Worm (Caenorhabditis elegans) whole organism, early embryonic: ENCODE data around the gene tbx-8.
A peak's percentile ranks its signal among the peaks of the same experiment; 100 is the strongest.

Experiments
- B0310.2 ChIP-seq: sonication (generic microtip); optimal IDR thresholded peaks from 2 replicates; lab custom pipeline; 2016; ENCODE audit warnings: mild to moderate bottlenecking, missing genetic modification characterization, missing compliant biosample characterization
- F13C5.2 ChIP-seq: sonication (generic microtip); optimal IDR thresholded peaks from 2 replicates; lab custom pipeline; 2017; ENCODE audit warnings: mild to moderate bottlenecking, missing genetic modification characterization, inconsistent platforms, missing compliant biosample characterization
- aly-1 ChIP-seq: sonication (generic microtip); optimal IDR thresholded peaks from 2 replicates; lab custom pipeline; 2016; ENCODE audit warnings: missing genetic modification characterization, missing compliant biosample characterization
- ama-1 ChIP-seq: fragments of 150-350 bp; optimal IDR thresholded peaks from 2 replicates; lab custom pipeline; 2014
- ceh-13 ChIP-seq: fragments of 200-800 bp; sonication (Bioruptor generic); optimal IDR thresholded peaks from 2 replicates; lab custom pipeline; 2018; ENCODE audit warnings: mild to moderate bottlenecking, missing genetic modification characterization, missing compliant biosample characterization
- ceh-36 ChIP-seq: sonication (generic microtip); optimal IDR thresholded peaks from 2 replicates; lab custom pipeline; 2016; ENCODE audit warnings: missing genetic modification characterization, inconsistent platforms, missing compliant biosample characterization
- ets-7 ChIP-seq: sonication (generic microtip); optimal IDR thresholded peaks from 2 replicates; lab custom pipeline; 2016; ENCODE audit warnings: missing genotype, missing genetic modification characterization, missing compliant biosample characterization
- flt-1 ChIP-seq: fragments of 200-800 bp; sonication (Bioruptor generic); IDR thresholded peaks from 2 replicates; pipeline ENCODE4 v1.3.6; 2022; ENCODE audit warnings: missing genetic modification characterization, missing compliant biosample characterization
- hmbx-1 ChIP-seq: sonication (generic microtip); optimal IDR thresholded peaks from 2 replicates; lab custom pipeline; 2016; ENCODE audit warnings: mild to moderate bottlenecking, missing genetic modification characterization, missing compliant biosample characterization
- hmg-4 ChIP-seq: fragments of 200-800 bp; sonication (Bioruptor generic); optimal IDR thresholded peaks from 2 replicates; lab custom pipeline; 2018; ENCODE audit warnings: mild to moderate bottlenecking, missing genetic modification characterization, missing compliant biosample characterization
- hnd-1 ChIP-seq: sonication (generic microtip); optimal IDR thresholded peaks from 2 replicates; lab custom pipeline; 2016; ENCODE audit warnings: missing genetic modification characterization, missing compliant biosample characterization
- pes-1 ChIP-seq: fragments of 200-800 bp; sonication (Bioruptor generic); IDR thresholded peaks from 2 replicates; pipeline ENCODE4 v1.3.6; 2022; ENCODE audit warnings: missing genetic modification reagents, missing genetic modification characterization, missing compliant biosample characterization
- scrt-1 ChIP-seq: fragments of 200-800 bp; sonication (Bioruptor generic); IDR thresholded peaks from 2 replicates; pipeline ENCODE4 v1.3.6; 2022; ENCODE audit warnings: missing genetic modification characterization, missing compliant biosample characterization
- sea-1 ChIP-seq: fragments of 200-800 bp; sonication (Bioruptor generic); conservative IDR thresholded peaks from 2 replicates; pipeline ENCODE4 v1.3.6; 2022; ENCODE audit warnings: missing genetic modification characterization, missing compliant biosample characterization
- tbx-11 ChIP-seq: fragments of 200-800 bp; sonication (Bioruptor generic); IDR thresholded peaks from 2 replicates; pipeline ENCODE4 v1.3.6; 2022; ENCODE audit warnings: missing genetic modification characterization, missing compliant biosample characterization
- tbx-37 ChIP-seq: fragments of 200-800 bp; sonication (Bioruptor generic); conservative IDR thresholded peaks from 2 replicates; pipeline ENCODE4 v1.3.6; 2022; ENCODE audit warnings: missing genetic modification reagents, missing genetic modification characterization, missing compliant biosample characterization
- tra-4 ChIP-seq: sonication (generic microtip); optimal IDR thresholded peaks from 2 replicates; lab custom pipeline; 2017; ENCODE audit warnings: missing genetic modification characterization, missing compliant biosample characterization

tbx-8 gene

ce11 chrIII:10318755-10319154 is 28.4 kb upstream of the tbx-8 start, which contains the start of gene unc-69:
unc-69 (plus strand) TSS chrIII:10318939.
- no peak for TF ChIP-seq tbx-37 (GFP tag; lab: Robert Waterston, UW)
- TF ChIP-seq scrt-1 (GFP tag; lab: Robert Waterston, UW) = no peak
- no peak for TF ChIP-seq ama-1
- no peak for TF ChIP-seq pes-1 (GFP tag; lab: Robert Waterston, UW)
- TF ChIP-seq hmbx-1 (tag; lab: Kevin White, UChicago) = no peak

- TF ChIP-seq ceh-36 (tag; lab: Kevin White, UChicago) (no peak), flt-1 (GFP tag; lab: Robert Waterston, UW) (no peak), hmbx-1 (tag; lab: Kevin White, UChicago) (no peak), ama-1 (no peak), pes-1 (GFP tag; lab: Robert Waterston, UW) (no peak), tbx-37 (GFP tag; lab: Robert Waterston, UW) (no peak), hnd-1 (tag; lab: Kevin White, UChicago) (no peak), tra-4 (tag; lab: Kevin White, UChicago) (no peak), B0310.2 (no peak), F13C5.2 (no peak), sea-1 (GFP tag; lab: Robert Waterston, UW) (no peak), hmg-4 (GFP tag; lab: Kevin White, UChicago) (no peak), scrt-1 (GFP tag; lab: Robert Waterston, UW) (no peak), tbx-11 (GFP tag; lab: Robert Waterston, UW) (no peak), ceh-13 (GFP tag; lab: Kevin White, UChicago) (no peak), ets-7 (no peak), aly-1 (tag; lab: Kevin White, UChicago) (no peak)
These were observed 26.4 kb upstream of the tbx-8 start, which contains the start of gene sas-7 for ce11 chrIII:10320788-10321187. sas-7 (plus strand) TSS chrIII:10321019.

- TF ChIP-seq ets-7 = no peak
- no peak for TF ChIP-seq ceh-36 (tag; lab: Kevin White, UChicago)
- TF ChIP-seq pes-1 (GFP tag; lab: Robert Waterston, UW) = no peak
- no peak for TF ChIP-seq B0310.2
These were observed 20.8 kb upstream of the tbx-8 start for ce11 chrIII:10326327-10326726.

ce11 chrIII:10328565-10329541 is 18.3 kb upstream of the tbx-8 start:
- no peak for TF ChIP-seq ama-1
- TF ChIP-seq tbx-11 (GFP tag; lab: Robert Waterston, UW) = no peak
- TF ChIP-seq hmbx-1 (tag; lab: Kevin White, UChicago) = no peak
- no peak for TF ChIP-seq ets-7
- no peak for TF ChIP-seq tra-4 (tag; lab: Kevin White, UChicago)
- TF ChIP-seq ceh-36 (tag; lab: Kevin White, UChicago) = no peak
- TF ChIP-seq pes-1 (GFP tag; lab: Robert Waterston, UW) = no peak
- no peak for TF ChIP-seq aly-1 (tag; lab: Kevin White, UChicago)
- 0 out of 2 replicates have a peak, but pooled peaks have one; percentile 15 for TF ChIP-seq scrt-1 (GFP tag; lab: Robert Waterston, UW)

ce11 chrIII:10329811-10330210 is 17.3 kb upstream of the tbx-8 start:
- TF ChIP-seq sea-1 (GFP tag; lab: Robert Waterston, UW) (no peak), ceh-13 (GFP tag; lab: Kevin White, UChicago) (no peak), hmbx-1 (tag; lab: Kevin White, UChicago) (no peak), B0310.2 (no peak), tbx-37 (GFP tag; lab: Robert Waterston, UW) (no peak), pes-1 (GFP tag; lab: Robert Waterston, UW) (no peak), F13C5.2 (no peak), scrt-1 (GFP tag; lab: Robert Waterston, UW) (no peak), ets-7 (no peak), tra-4 (tag; lab: Kevin White, UChicago) (no peak), tbx-11 (GFP tag; lab: Robert Waterston, UW) (no peak), flt-1 (GFP tag; lab: Robert Waterston, UW) (no peak), hmg-4 (GFP tag; lab: Kevin White, UChicago) (no peak), hnd-1 (tag; lab: Kevin White, UChicago) (no peak), ceh-36 (tag; lab: Kevin White, UChicago) (no peak), aly-1 (tag; lab: Kevin White, UChicago) (no peak), ama-1 (no peak)

- TF ChIP-seq tra-4 (tag; lab: Kevin White, UChicago) (no peak), tbx-37 (GFP tag; lab: Robert Waterston, UW) (no peak), hmg-4 (GFP tag; lab: Kevin White, UChicago) (no peak), ama-1 (no peak), ets-7 (no peak), hnd-1 (tag; lab: Kevin White, UChicago) (no peak), flt-1 (GFP tag; lab: Robert Waterston, UW) (no peak), ceh-36 (tag; lab: Kevin White, UChicago) (no peak), hmbx-1 (tag; lab: Kevin White, UChicago) (no peak)
These were observed 16.6 kb upstream of the tbx-8 start, which contains the start of gene nex-2 for ce11 chrIII:10330372-10331062. nex-2 (minus strand) TSS chrIII:10330422.

ce11 chrIII:10331232-10331631 is 15.9 kb upstream of the tbx-8 start:
- TF ChIP-seq hmg-4 (GFP tag; lab: Kevin White, UChicago) (no peak), ceh-36 (tag; lab: Kevin White, UChicago) (no peak), F13C5.2 (no peak), ets-7 (no peak), ama-1 (no peak), ceh-13 (GFP tag; lab: Kevin White, UChicago) (no peak), aly-1 (tag; lab: Kevin White, UChicago) (no peak), B0310.2 (no peak), hnd-1 (tag; lab: Kevin White, UChicago) (no peak), flt-1 (GFP tag; lab: Robert Waterston, UW) (no peak), sea-1 (GFP tag; lab: Robert Waterston, UW) (no peak), hmbx-1 (tag; lab: Kevin White, UChicago) (no peak), scrt-1 (GFP tag; lab: Robert Waterston, UW) (no peak), tra-4 (tag; lab: Kevin White, UChicago) (no peak), tbx-37 (GFP tag; lab: Robert Waterston, UW) (no peak), pes-1 (GFP tag; lab: Robert Waterston, UW) (no peak), tbx-11 (GFP tag; lab: Robert Waterston, UW) (no peak)
